ENCODE assay signal across 1 fruit fly cellular context in the genomic region with DNA sequence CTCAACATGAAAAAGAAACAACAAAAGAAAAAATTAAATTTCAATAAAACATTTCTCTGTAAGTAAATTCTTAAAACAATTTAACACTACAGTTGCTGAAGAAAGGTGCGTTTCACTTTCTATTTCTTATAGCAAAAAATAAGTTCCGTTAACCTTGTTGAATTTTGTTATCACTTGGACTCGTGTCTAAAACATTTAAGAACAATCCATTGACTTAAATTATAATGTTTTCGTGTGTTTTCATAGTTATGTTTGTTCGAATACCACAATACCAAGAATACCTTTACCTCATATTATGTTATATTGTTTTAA.
TF ChIP-seq lines count a peak whose summit lies in the region.

No protein-coding gene starts in this region.

TF ChIP-seq in whole organism, embryonic, 481 proteins besides CTCF, POLR2A, EP300 and RAD21 (continued from another document):
- TF ChIP-seq CG8924 (tag; optimal IDR thresholded peaks at IDR 0.05; lab: Kevin White, UChicago) (no peak), CG7987 (GFP tag; optimal IDR thresholded peaks at IDR 0.05; lab: Kevin White, UChicago) (no peak), sr (GFP tag; IDR thresholded peaks at IDR 0.05; lab: Robert Waterston, UW) (no peak), Ets65A (GFP tag; lab: Kevin White, UChicago) (no peak), jing (GFP tag; optimal IDR thresholded peaks at IDR 0.05; lab: Kevin White, UChicago) (no peak), fu2 (GFP tag; optimal IDR thresholded peaks at IDR 0.05; lab: Kevin White, UChicago) (no peak), HLH54F (GFP tag; optimal IDR thresholded peaks at IDR 0.05; lab: Kevin White, UChicago) (no peak), CG10654 (GFP tag; optimal IDR thresholded peaks at IDR 0.05; lab: Kevin White, UChicago) (no peak), sens-2 (GFP tag; IDR thresholded peaks at IDR 0.05; lab: Robert Waterston, UW) (no peak), stwl (tag; optimal IDR thresholded peaks at IDR 0.05; lab: Kevin White, UChicago) (no peak), CG10462 (GFP tag; optimal IDR thresholded peaks at IDR 0.05; lab: Kevin White, UChicago) (no peak), CG18262 (tag; optimal IDR thresholded peaks at IDR 0.05; lab: Kevin White, UChicago) (peak; percentile 12), sob (GFP tag; IDR thresholded peaks at IDR 0.05; lab: Robert Waterston, UW) (no peak), ap (GFP tag; IDR thresholded peaks at IDR 0.05; lab: Robert Waterston, UW) (no peak), Xbp1 (GFP tag; optimal IDR thresholded peaks at IDR 0.05; lab: Kevin White, UChicago) (no peak), CG5180 (GFP tag; optimal IDR thresholded peaks at IDR 0.05; lab: Kevin White, UChicago) (no peak), Rfx (GFP tag; IDR thresholded peaks at IDR 0.05; lab: Robert Waterston, UW) (peak; percentile 31; the same call in 1 of the 2 replicates), CG4617 (GFP tag; optimal IDR thresholded peaks at IDR 0.05; lab: Kevin White, UChicago; ENCODE audit: borderline replicate concordance) (no peak), gt (GFP tag; IDR thresholded peaks at IDR 0.05; lab: Robert Waterston, UW) (no peak), CG31441 (GFP tag; IDR thresholded peaks at IDR 0.05; lab: Robert Waterston, UW) (no peak), Gsc (GFP tag; IDR thresholded peaks at IDR 0.05; lab: Robert Waterston, UW) (no peak), CG18476 (GFP tag; optimal IDR thresholded peaks at IDR 0.05; lab: Kevin White, UChicago) (no peak), chinmo (GFP tag; IDR thresholded peaks at IDR 0.05; lab: Robert Waterston, UW; ENCODE audit: partially characterized antibody) (no peak), bsh (GFP tag; optimal IDR thresholded peaks at IDR 0.05; lab: Kevin White, UChicago) (no peak), sima (GFP tag; optimal IDR thresholded peaks at IDR 0.05; lab: Kevin White, UChicago) (no peak), CG16815 (GFP tag; optimal IDR thresholded peaks at IDR 0.05; lab: Kevin White, UChicago) (no peak), phol (tag; optimal IDR thresholded peaks at IDR 0.05; lab: Kevin White, UChicago) (peak; percentile 21), aop (GFP tag; IDR thresholded peaks at IDR 0.05; lab: Robert Waterston, UW) (no peak), odd (GFP tag; optimal IDR thresholded peaks at IDR 0.05; lab: Kevin White, UChicago) (no peak), CG12155 (GFP tag; optimal IDR thresholded peaks at IDR 0.05; lab: Kevin White, UChicago) (no peak), CoRest (tag; optimal IDR thresholded peaks at IDR 0.05; lab: Kevin White, UChicago) (peak; percentile 3), CG7786 (GFP tag; optimal IDR thresholded peaks at IDR 0.05; lab: Kevin White, UChicago) (no peak), CG8281 (tag; optimal IDR thresholded peaks at IDR 0.05; lab: Kevin White, UChicago) (no peak), jigr1 (GFP tag; IDR thresholded peaks at IDR 0.05; lab: Robert Waterston, UW) (no peak), CG18599 (GFP tag; optimal IDR thresholded peaks at IDR 0.05; lab: Kevin White, UChicago) (no peak), chif (GFP tag; optimal IDR thresholded peaks at IDR 0.05; lab: Kevin White, UChicago) (no peak), ara (GFP tag; IDR thresholded peaks at IDR 0.05; lab: Robert Waterston, UW) (no peak), Ada2b (GFP tag; IDR thresholded peaks at IDR 0.05; lab: Robert Waterston, UW) (no peak), NC2α (GFP tag; optimal IDR thresholded peaks at IDR 0.05; lab: Kevin White, UChicago) (no peak), cato (GFP tag; optimal IDR thresholded peaks at IDR 0.05; lab: Kevin White, UChicago; ENCODE audit: borderline replicate concordance) (no peak), MTF-1 (GFP tag; optimal IDR thresholded peaks at IDR 0.05; lab: Kevin White, UChicago; ENCODE audit: borderline replicate concordance) (no peak), CG12659 (GFP tag; optimal IDR thresholded peaks at IDR 0.05; lab: Kevin White, UChicago) (no peak), CG6654 (GFP tag; optimal IDR thresholded peaks at IDR 0.05; lab: Kevin White, UChicago) (no peak), Dp (GFP tag; optimal IDR thresholded peaks at IDR 0.05; lab: Kevin White, UChicago) (no peak), CG3163 (GFP tag; optimal IDR thresholded peaks at IDR 0.05; lab: Kevin White, UChicago) (no peak), nerfin-1 (tag; optimal IDR thresholded peaks at IDR 0.05; lab: Kevin White, UChicago) (no peak), knrl (GFP tag; IDR thresholded peaks at IDR 0.05; lab: Robert Waterston, UW; ENCODE audit: partially characterized antibody) (no peak), lola (GFP tag; optimal IDR thresholded peaks at IDR 0.05; lab: Kevin White, UChicago) (peak in 1 of 3 experiments; percentile 14), vnd (GFP tag; IDR thresholded peaks at IDR 0.05; lab: Robert Waterston, UW; ENCODE audit: partially characterized antibody) (no peak), CG10366 (GFP tag; IDR thresholded peaks at IDR 0.05; lab: Robert Waterston, UW) (peak; percentile 15; the same call in 1 of the 2 replicates), CG3065 (GFP tag; optimal IDR thresholded peaks at IDR 0.05; lab: Kevin White, UChicago) (no peak), sqz (GFP tag; optimal IDR thresholded peaks at IDR 0.05; lab: Kevin White, UChicago) (no peak), Ets97D (GFP tag; optimal IDR thresholded peaks at IDR 0.05; lab: Kevin White, UChicago) (no peak), CG17361 (GFP tag; IDR thresholded peaks at IDR 0.05; lab: Robert Waterston, UW) (0 out of 3 replicates have a peak, but pooled peaks have one; percentile 32), CG12769 (tag; optimal IDR thresholded peaks at IDR 0.05; lab: Kevin White, UChicago) (no peak), gem (tag; optimal IDR thresholded peaks at IDR 0.05; lab: Kevin White, UChicago) (peak; percentile 35), wek (GFP tag; optimal IDR thresholded peaks at IDR 0.05; lab: Kevin White, UChicago) (no peak), Dad (GFP tag; optimal IDR thresholded peaks at IDR 0.05; lab: Kevin White, UChicago) (no peak), ems (GFP tag; optimal IDR thresholded peaks at IDR 0.05; lab: Kevin White, UChicago) (no peak), CG8765 (GFP tag; IDR thresholded peaks at IDR 0.05; lab: Robert Waterston, UW) (no peak), Myb (GFP tag; optimal IDR thresholded peaks at IDR 0.05; lab: Kevin White, UChicago) (no peak), ATbp (GFP tag; optimal IDR thresholded peaks at IDR 0.05; lab: Kevin White, UChicago) (no peak), ash1 (GFP tag; optimal IDR thresholded peaks at IDR 0.05; lab: Kevin White, UChicago) (no peak), BtbVII (GFP tag; optimal IDR thresholded peaks at IDR 0.05; lab: Kevin White, UChicago) (no peak), CG11695 (GFP tag; IDR thresholded peaks at IDR 0.05; lab: Robert Waterston, UW) (no peak), CG10543 (GFP tag; optimal IDR thresholded peaks at IDR 0.05; lab: Kevin White, UChicago) (no peak), lilli (GFP tag; optimal IDR thresholded peaks at IDR 0.05; lab: Kevin White, UChicago) (no peak), CG13894 (tag; optimal IDR thresholded peaks at IDR 0.05; lab: Kevin White, UChicago) (no peak), lmd (GFP tag; IDR thresholded peaks at IDR 0.05; lab: Robert Waterston, UW) (peak; percentile 19; the same call in 1 of the 2 replicates), Ssrp (tag; optimal IDR thresholded peaks at IDR 0.05; lab: Kevin White, UChicago) (peak; percentile 13), eyg (GFP tag; optimal IDR thresholded peaks at IDR 0.05; lab: Kevin White, UChicago) (no peak), Hand (GFP tag; optimal IDR thresholded peaks at IDR 0.05; lab: Kevin White, UChicago) (no peak), NfI (GFP tag; optimal IDR thresholded peaks at IDR 0.05; lab: Kevin White, UChicago) (no peak), Sry-δ (GFP tag; optimal IDR thresholded peaks at IDR 0.05; lab: Kevin White, UChicago) (no peak), CG15269 (tag; optimal IDR thresholded peaks at IDR 0.05; lab: Kevin White, UChicago) (no peak), Nf-YC (tag; optimal IDR thresholded peaks at IDR 0.05; lab: Kevin White, UChicago) (no peak)
